Fruit fly (Drosophila melanogaster) whole organism, embryonic: ENCODE results near the gene Pcyt1.
A peak's percentile ranks its signal among the peaks of the same experiment; 100 is the strongest.

Experiments
- Aef1 ChIP-seq: fragments of 200-800 bp; sonication (Bioruptor generic); IDR thresholded peaks from 3 replicates; pipeline ENCODE4 v1.3.6; 2022; ENCODE audit warnings: missing biosample characterization, missing genetic modification characterization
- Bgb ChIP-seq: fragments of 200-800 bp; sonication (Bioruptor generic); IDR thresholded peaks from 2 replicates; pipeline ENCODE4 v1.3.6; 2022; ENCODE audit warnings: missing biosample characterization, missing genetic modification characterization; ENCODE audit not compliant: partially characterized antibody
- CG10366 ChIP-seq: fragments of 200-800 bp; sonication (Bioruptor generic); IDR thresholded peaks from 2 replicates; pipeline ENCODE4 v1.3.6; 2022; ENCODE audit warnings: missing biosample characterization, missing genetic modification characterization
- CG10431 ChIP-seq: fragments of 200-800 bp; sonication (Bioruptor generic); optimal IDR thresholded peaks from 3 replicates; lab custom pipeline; 2018; ENCODE audit warnings: missing biosample characterization, mild to moderate bottlenecking, missing genetic modification characterization
- CG11247 ChIP-seq: fragments of 200-800 bp; sonication (Bioruptor generic); IDR thresholded peaks from 2 replicates; pipeline ENCODE4 v1.3.6; 2022; ENCODE audit warnings: missing biosample characterization, missing genetic modification characterization
- CG11456 ChIP-seq: fragments of 200-800 bp; sonication (Bioruptor generic); IDR thresholded peaks from 3 replicates; pipeline ENCODE4 v1.3.6; 2022; ENCODE audit warnings: missing biosample characterization, missing genetic modification characterization
- CG11504 ChIP-seq: fragments of 200-800 bp; sonication (Bioruptor generic); optimal IDR thresholded peaks from 3 replicates; lab custom pipeline; 2019; ENCODE audit warnings: missing biosample characterization, mild to moderate bottlenecking, missing genetic modification characterization, moderate library complexity
- CG11695 ChIP-seq: fragments of 200-800 bp; sonication (Bioruptor generic); IDR thresholded peaks from 3 replicates; pipeline ENCODE4 v1.3.6; 2022; ENCODE audit warnings: missing biosample characterization, missing genetic modification characterization
- CG13424 ChIP-seq: fragments of 200-800 bp; sonication (Bioruptor generic); optimal IDR thresholded peaks from 2 replicates; lab custom pipeline; 2019; ENCODE audit warnings: missing biosample characterization, mild to moderate bottlenecking, missing genetic modification characterization, moderate library complexity
- CG13775 ChIP-seq: fragments of 200-800 bp; sonication (Bioruptor generic); optimal IDR thresholded peaks from 3 replicates; lab custom pipeline; 2017; ENCODE audit warnings: missing biosample characterization, mild to moderate bottlenecking, missing genetic modification characterization
- CG14710 ChIP-seq: fragments of 200-800 bp; sonication (Bioruptor generic); optimal IDR thresholded peaks from 3 replicates; lab custom pipeline; 2019; ENCODE audit warnings: missing biosample characterization, mild to moderate bottlenecking, missing genetic modification characterization, moderate library complexity
- CG17361 ChIP-seq: fragments of 200-800 bp; sonication (Bioruptor generic); IDR thresholded peaks from 3 replicates; pipeline ENCODE4 v1.3.6; 2022; ENCODE audit warnings: missing biosample characterization, missing genetic modification characterization
- CG31365 ChIP-seq: fragments of 200-800 bp; sonication (Bioruptor generic); optimal IDR thresholded peaks from 2 replicates; lab custom pipeline; 2018; ENCODE audit warnings: missing biosample characterization, mild to moderate bottlenecking, missing genetic modification characterization
- CG31441 ChIP-seq: fragments of 200-800 bp; sonication (Bioruptor generic); IDR thresholded peaks from 2 replicates; pipeline ENCODE4 v1.3.6; 2022; ENCODE audit warnings: missing biosample characterization, missing genetic modification characterization
- CG3281 ChIP-seq: fragments of 200-800 bp; sonication (Bioruptor generic); optimal IDR thresholded peaks from 3 replicates; lab custom pipeline; 2017; ENCODE audit warnings: missing biosample characterization, mild to moderate bottlenecking, missing genetic modification characterization
- CG43689 ChIP-seq: fragments of 200-800 bp; sonication (Bioruptor generic); IDR thresholded peaks from 2 replicates; pipeline ENCODE4 v1.3.6; 2022; ENCODE audit warnings: missing biosample characterization, missing genetic modification characterization
- CG6791 ChIP-seq: fragments of 200-800 bp; sonication (Bioruptor generic); IDR thresholded peaks from 3 replicates; pipeline ENCODE4 v1.3.6; 2022; ENCODE audit warnings: missing biosample characterization, missing genetic modification characterization; ENCODE audit not compliant: partially characterized antibody
- CG8290 ChIP-seq, 3 experiments: fragments of 200-800 bp; sonication (Bioruptor generic); optimal IDR thresholded peaks; 2 replicates each; lab custom pipeline; 2016 to 2019; ENCODE audit warnings: missing biosample characterization in 3 of 3, missing genetic modification characterization in 3 of 3, mild to moderate bottlenecking in 2 of 3, moderate library complexity in 1 of 3
- CG9797 ChIP-seq: fragments of 200-800 bp; sonication (Bioruptor generic); optimal IDR thresholded peaks from 3 replicates; lab custom pipeline; 2018; ENCODE audit warnings: missing biosample characterization, mild to moderate bottlenecking, missing genetic modification characterization
- CG9876 ChIP-seq: fragments of 200-800 bp; sonication (Bioruptor generic); optimal IDR thresholded peaks from 2 replicates; lab custom pipeline; 2016; ENCODE audit warnings: missing biosample characterization, missing genetic modification characterization
- Elba2 ChIP-seq: fragments of 200-800 bp; sonication (Bioruptor generic); optimal IDR thresholded peaks from 3 replicates; lab custom pipeline; 2016; ENCODE audit warnings: missing biosample characterization, missing genetic modification characterization
- Fer3 ChIP-seq: fragments of 200-800 bp; sonication (Bioruptor generic); optimal IDR thresholded peaks from 2 replicates; lab custom pipeline; 2018; ENCODE audit warnings: missing biosample characterization, mild to moderate bottlenecking, missing genetic modification characterization, moderate library complexity
- Gug ChIP-seq: fragments of 200-800 bp; sonication (Bioruptor generic); IDR thresholded peaks from 4 replicates; pipeline ENCODE4 v1.3.6; 2022; ENCODE audit warnings: missing biosample characterization, missing genetic modification characterization
- Hr3 ChIP-seq: fragments of 200-800 bp; sonication (Bioruptor generic); optimal IDR thresholded peaks from 3 replicates; lab custom pipeline; 2016; ENCODE audit warnings: missing biosample characterization, missing genetic modification characterization
- Lim3 ChIP-seq: fragments of 200-800 bp; sonication (Bioruptor generic); IDR thresholded peaks from 2 replicates; pipeline ENCODE4 v1.3.6; 2022; ENCODE audit warnings: missing biosample characterization, missing genetic modification characterization
- MBD-R2 ChIP-seq: fragments of 200-800 bp; sonication (Bioruptor generic); IDR thresholded peaks from 2 replicates; pipeline ENCODE4 v1.3.6; 2022; ENCODE audit warnings: missing biosample characterization, missing genetic modification characterization
- Opbp ChIP-seq: fragments of 200-800 bp; sonication (Bioruptor generic); IDR thresholded peaks from 3 replicates; pipeline ENCODE4 v1.3.6; 2022; ENCODE audit warnings: missing biosample characterization, missing genetic modification characterization; ENCODE audit not compliant: partially characterized antibody
- Optix ChIP-seq: fragments of 200-800 bp; sonication (Bioruptor generic); IDR thresholded peaks from 3 replicates; pipeline ENCODE4 v1.3.6; 2022; ENCODE audit warnings: missing biosample characterization, missing genetic modification characterization
- Sox102F ChIP-seq: fragments of 200-800 bp; sonication (Bioruptor generic); optimal IDR thresholded peaks from 2 replicates; lab custom pipeline; 2018; ENCODE audit warnings: missing biosample characterization, mild to moderate bottlenecking, missing genetic modification characterization, moderate library complexity
- Tbp ChIP-seq: fragments of >200 bp; optimal IDR thresholded peaks from 2 replicates; lab custom pipeline; 2018; ENCODE audit warnings: missing biosample characterization, missing genetic modification characterization
- Trl ChIP-seq, 3 experiments: fragments of >200 bp in 2 of 3; fragments of 200-800 bp in 1 of 3; sonication (Bioruptor generic) in 1 of 3; optimal IDR thresholded peaks; 2 replicates in 1 of 3; 3 replicates in 2 of 3; lab custom pipeline; 2016 to 2017; ENCODE audit warnings: missing biosample characterization in 1 of 3, missing genetic modification characterization in 1 of 3
- br ChIP-seq: fragments of >200 bp; optimal IDR thresholded peaks from 2 replicates; lab custom pipeline; 2017
- cad ChIP-seq: fragments of >200 bp; optimal IDR thresholded peaks from 2 replicates; lab custom pipeline; 2017; ENCODE audit warnings: missing biosample characterization, missing genetic modification characterization
- croc ChIP-seq: fragments of 200-800 bp; sonication (Bioruptor generic); conservative IDR thresholded peaks from 3 replicates; pipeline ENCODE4 v1.3.6; 2022; ENCODE audit warnings: missing biosample characterization, missing genetic modification characterization
- crol ChIP-seq: fragments of 200-800 bp; sonication (Bioruptor generic); IDR thresholded peaks from 2 replicates; pipeline ENCODE4 v1.3.6; 2022; ENCODE audit warnings: missing biosample characterization, missing genetic modification characterization
- crp ChIP-seq, 2 experiments: fragments of 200-800 bp; sonication (Bioruptor generic); optimal IDR thresholded peaks; 2 replicates in 1 of 2; 3 replicates in 1 of 2; lab custom pipeline; 2017; ENCODE audit warnings: missing biosample characterization in 2 of 2, missing genetic modification characterization in 2 of 2, mild to moderate bottlenecking in 1 of 2, moderate library complexity in 1 of 2
- cwo ChIP-seq: fragments of 200-800 bp; sonication (Bioruptor generic); optimal IDR thresholded peaks from 3 replicates; lab custom pipeline; 2017; ENCODE audit warnings: missing biosample characterization, missing genetic modification characterization, mild to moderate bottlenecking, moderate library complexity, missing genetic modification reagents
- gem ChIP-seq: fragments of 200-800 bp; sonication (Bioruptor generic); optimal IDR thresholded peaks from 2 replicates; lab custom pipeline; 2019; ENCODE audit warnings: missing biosample characterization, mild to moderate bottlenecking, missing genetic modification characterization, moderate library complexity
- her ChIP-seq: fragments of 200-800 bp; sonication (Bioruptor generic); optimal IDR thresholded peaks from 2 replicates; lab custom pipeline; 2016; ENCODE audit warnings: missing biosample characterization, missing genetic modification characterization
- hth ChIP-seq: fragments of >200 bp; optimal IDR thresholded peaks from 2 replicates; lab custom pipeline; 2017; ENCODE audit warnings: inconsistent platforms
- lbe ChIP-seq: fragments of 200-800 bp; sonication (Bioruptor generic); optimal IDR thresholded peaks from 2 replicates; lab custom pipeline; 2016; ENCODE audit warnings: missing biosample characterization, mild to moderate bottlenecking, missing genetic modification characterization
- oc ChIP-seq: fragments of 200-800 bp; sonication (Bioruptor generic); optimal IDR thresholded peaks from 2 replicates; lab custom pipeline; 2018; ENCODE audit warnings: missing biosample characterization, mild to moderate bottlenecking, missing genetic modification characterization, moderate library complexity
- peb ChIP-seq: fragments of 200-800 bp; sonication (Bioruptor generic); IDR thresholded peaks from 2 replicates; pipeline ENCODE4 v1.3.6; 2022; ENCODE audit warnings: missing biosample characterization, missing genetic modification characterization
- phol ChIP-seq: fragments of 200-800 bp; sonication (Bioruptor generic); optimal IDR thresholded peaks from 3 replicates; lab custom pipeline; 2018; ENCODE audit warnings: missing biosample characterization, mild to moderate bottlenecking, missing genetic modification characterization, moderate library complexity
- pita ChIP-seq: fragments of 200-800 bp; sonication (Bioruptor generic); optimal IDR thresholded peaks from 2 replicates; lab custom pipeline; 2017; ENCODE audit warnings: missing biosample characterization, mild to moderate bottlenecking, missing genetic modification characterization
- sim ChIP-seq: fragments of 200-800 bp; sonication (Bioruptor generic); IDR thresholded peaks from 2 replicates; pipeline ENCODE4 v1.3.6; 2022; ENCODE audit warnings: missing biosample characterization, missing genetic modification characterization
- slbo ChIP-seq: fragments of 200-800 bp; sonication (Bioruptor generic); IDR thresholded peaks from 2 replicates; pipeline ENCODE4 v1.3.6; 2022; ENCODE audit warnings: missing biosample characterization, missing genetic modification characterization
- tna ChIP-seq: fragments of 200-800 bp; sonication (Bioruptor generic); IDR thresholded peaks from 2 replicates; pipeline ENCODE4 v1.3.6; 2022; ENCODE audit warnings: missing biosample characterization, missing genetic modification characterization; ENCODE audit not compliant: partially characterized antibody
- wor ChIP-seq: fragments of 200-800 bp; sonication (Bioruptor generic); IDR thresholded peaks from 2 replicates; pipeline ENCODE4 v1.3.6; 2022; ENCODE audit warnings: missing biosample characterization, missing genetic modification characterization

Pcyt1 gene

dm6 chr3L:1587140-1587849, 41.4 kb downstream of the Pcyt1 start (continued):
- TF ChIP-seq Elba2 (GFP tag; lab: Kevin White, UChicago) (no peak), her (GFP tag; lab: Kevin White, UChicago) (peak; percentile 83), peb (GFP tag; lab: Robert Waterston, UW) (peak; percentile 65), hth (lab: Kevin White, UChicago) (no peak), Hr3 (GFP tag; lab: Kevin White, UChicago) (peak; percentile 61), CG9876 (GFP tag; lab: Kevin White, UChicago) (peak; percentile 71), Aef1 (GFP tag; lab: Robert Waterston, UW) (peak; percentile 90), CG11504 (tag; lab: Kevin White, UChicago) (peak; percentile 88), CG11695 (GFP tag; lab: Robert Waterston, UW) (peak; percentile 82), CG13424 (tag; lab: Kevin White, UChicago) (peak; percentile 80), croc (GFP tag; lab: Robert Waterston, UW) (peak; percentile 58; the same call in 2 of the 3 replicates), CG43689 (peak; percentile 78), tna (GFP tag; lab: Robert Waterston, UW) (no peak), CG10366 (GFP tag; lab: Robert Waterston, UW) (peak; percentile 87), wor (GFP tag; lab: Robert Waterston, UW) (peak; percentile 50), CG11247 (GFP tag; lab: Robert Waterston, UW) (peak; percentile 84), CG8290 (GFP tag; optimal IDR thresholded peaks at IDR 0.05; lab: Kevin White, UChicago) (peak; percentile 69), CG8290 (tag; optimal IDR thresholded peaks at IDR 0.05; lab: Kevin White, UChicago) (peak in 1 of 2 experiments; percentile 97), CG31441 (GFP tag; lab: Robert Waterston, UW) (peak; percentile 64), CG31365 (tag; lab: Kevin White, UChicago) (peak; percentile 58), slbo (peak; percentile 95), crp (GFP tag; optimal IDR thresholded peaks at IDR 0.05; lab: Kevin White, UChicago) (peak in 1 of 2 experiments; percentile 8), cwo (GFP tag; lab: Kevin White, UChicago) (peak; percentile 61), Gug (GFP tag; lab: Robert Waterston, UW) (peak; percentile 87), Trl (optimal IDR thresholded peaks at IDR 0.05; lab: Kevin White, UChicago) (no peak), Trl (GFP tag; optimal IDR thresholded peaks at IDR 0.05; lab: Kevin White, UChicago) (peak; percentile 88), cad (GFP tag; lab: Kevin White, UChicago) (no peak), gem (peak; percentile 82), Tbp (GFP tag; lab: Kevin White, UChicago) (no peak), Bgb (no peak), CG6791 (no peak), lbe (GFP tag; lab: Kevin White, UChicago) (no peak), CG10431 (GFP tag; lab: Kevin White, UChicago) (no peak), CG13775 (peak; percentile 43), sim (GFP tag; lab: Robert Waterston, UW) (peak; percentile 79; the same call in 1 of the 2 replicates), CG9797 (GFP tag; lab: Kevin White, UChicago) (no peak), CG3281 (GFP tag; lab: Kevin White, UChicago) (peak; percentile 82), CG17361 (GFP tag; lab: Robert Waterston, UW) (peak; percentile 49; the same call in 1 of the 3 replicates), Opbp (no peak), crol (GFP tag; lab: Robert Waterston, UW) (0 out of 2 replicates have a peak, but pooled peaks have one; percentile 16), pita (GFP tag; lab: Kevin White, UChicago) (no peak), br (lab: Kevin White, UChicago) (no peak), Lim3 (peak; percentile 48; the same call in 1 of the 2 replicates), Fer3 (tag; lab: Kevin White, UChicago) (peak; percentile 83), Optix (GFP tag; lab: Robert Waterston, UW) (peak; percentile 78; the same call in 2 of the 3 replicates), oc (peak; percentile 28), phol (tag; lab: Kevin White, UChicago) (peak; percentile 73), MBD-R2 (GFP tag; lab: Robert Waterston, UW) (peak; percentile 82), CG11456 (GFP tag; lab: Robert Waterston, UW) (peak; percentile 91), CG14710 (tag; lab: Kevin White, UChicago) (peak; percentile 46), Sox102F (peak; percentile 77)
